Worm (Caenorhabditis elegans): Measurements from ENCODE around the gene ZC262.2.

DNA sequence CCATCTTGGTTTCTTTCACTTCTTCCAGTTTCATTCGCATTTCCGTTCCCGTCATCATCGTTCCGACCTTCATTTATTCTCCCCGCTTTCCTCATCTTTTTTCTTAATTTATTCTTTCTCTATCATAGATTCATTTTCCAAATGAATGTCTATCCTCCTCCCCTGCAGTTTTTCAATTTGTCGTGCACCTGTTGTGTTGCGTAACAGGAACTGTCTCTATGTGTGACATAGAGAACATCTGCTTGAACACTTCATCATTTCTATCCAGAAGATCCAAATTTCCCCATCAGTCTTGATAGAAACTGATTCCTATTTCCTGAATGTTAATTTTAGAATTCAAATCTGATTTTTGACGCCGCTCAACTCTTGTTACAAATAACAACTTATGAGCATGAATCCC lies 48.3 kb upstream of the ZC262.2 start:
- TF ChIP-seq ceh-6 (GFP tag; optimal IDR thresholded peaks at IDR 0.05) (no peak), lin-11 (tag; optimal IDR thresholded peaks at IDR 0.05) (no peak), pha-4 (tag; optimal IDR thresholded peaks at IDR 0.05) (no peak), ttx-3 (tag; optimal IDR thresholded peaks at IDR 0.05) (no peak), fkh-6 (tag; optimal IDR thresholded peaks at IDR 0.05) (no peak), pax-1 (tag; optimal IDR thresholded peaks at IDR 0.05) (no peak), ceh-9 (tag; optimal IDR thresholded peaks at IDR 0.05) (no peak), ceh-30 (tag; optimal IDR thresholded peaks at IDR 0.05) (no peak), C08G9.2 (tag; optimal IDR thresholded peaks at IDR 0.05) (no peak), nhr-11 (tag; optimal IDR thresholded peaks at IDR 0.05) (no peak), odd-2 (tag; optimal IDR thresholded peaks at IDR 0.05) (no peak), unc-55 (GFP tag; optimal IDR thresholded peaks at IDR 0.05) (no peak), ceh-19 (GFP tag; optimal IDR thresholded peaks at IDR 0.05) (no peak)

All from whole organism, late embryonic.